Fruit fly (Drosophila melanogaster) whole organism, wandering third instar larva: ENCODE measurements around the gene CSN6.

Source experiments
- Dif ChIP-seq: fragments of 200-275, 200-300 bp; sonication (Bioruptor generic); optimal IDR thresholded peaks from 2 replicates; lab custom pipeline; 2018; ENCODE audit warnings: missing biosample characterization, missing genetic modification characterization; ENCODE audit not compliant: partially characterized antibody
- HLH106 ChIP-seq: fragments of 200-800 bp; optimal IDR thresholded peaks from 3 replicates; lab custom pipeline; 2019; ENCODE audit warnings: missing biosample characterization, mild to moderate bottlenecking, missing genetic modification characterization, moderate library complexity
- Hnf4 ChIP-seq: fragments of 200-800 bp; sonication (Bioruptor generic); optimal IDR thresholded peaks from 2 replicates; lab custom pipeline; 2016; ENCODE audit warnings: missing biosample characterization, mild to moderate bottlenecking, missing genetic modification characterization
- OdsH ChIP-seq: fragments of 200-800 bp; sonication (Bioruptor generic); optimal IDR thresholded peaks from 2 replicates; lab custom pipeline; 2016; ENCODE audit warnings: missing biosample characterization, mild to moderate bottlenecking, missing genetic modification characterization
- dsf ChIP-seq: sonication (Bioruptor generic); optimal IDR thresholded peaks from 2 replicates; lab custom pipeline; 2016; ENCODE audit warnings: missing biosample characterization, missing genetic modification characterization, borderline replicate concordance
- h ChIP-seq: fragments of 200-800 bp; sonication (Bioruptor generic); optimal IDR thresholded peaks from 3 replicates; lab custom pipeline; 2016; ENCODE audit warnings: missing biosample characterization, mild to moderate bottlenecking, missing genetic modification characterization
- psq ChIP-seq: fragments of 200-800 bp; sonication (Bioruptor generic); optimal IDR thresholded peaks from 3 replicates; lab custom pipeline; 2017; ENCODE audit warnings: missing biosample characterization, mild to moderate bottlenecking, missing genetic modification characterization, moderate library complexity
- tai ChIP-seq: sonication (Bioruptor generic); optimal IDR thresholded peaks from 2 replicates; lab custom pipeline; 2016; ENCODE audit warnings: missing biosample characterization, missing genetic modification characterization

dm6 chr3R:22631156-22631555, 50.6 kb downstream of the CSN6 start:
- TF ChIP-seq h (GFP tag; lab: Kevin White, UChicago) (no peak), tai (GFP tag; lab: Kevin White, UChicago) (no peak), psq (no peak), dsf (GFP tag; lab: Kevin White, UChicago) (no peak), Hnf4 (no peak), Dif (no peak), OdsH (no peak), HLH106 (no peak)
